Worm (Caenorhabditis elegans) whole organism, midembryonic: ENCODE measurements around the gene F44G4.3.

Experiments used
- T22C8.4 ChIP-seq: fragments of 200-800 bp; sonication (Bioruptor generic); IDR thresholded peaks from 2 replicates; pipeline ENCODE4 v1.3.6; 2022; ENCODE audit warnings: missing genetic modification characterization, missing compliant biosample characterization
- cog-1 ChIP-seq: sonication (generic microtip); optimal IDR thresholded peaks from 2 replicates; lab custom pipeline; 2016; ENCODE audit warnings: missing genetic modification characterization, missing compliant biosample characterization
- flt-1 ChIP-seq: fragments of 200-800 bp; sonication (Bioruptor generic); IDR thresholded peaks from 2 replicates; pipeline ENCODE4 v1.3.6; 2022; ENCODE audit warnings: missing genetic modification characterization, missing compliant biosample characterization
- klf-2 ChIP-seq: fragments of 200-800 bp; sonication (Bioruptor generic); conservative IDR thresholded peaks from 2 replicates; pipeline ENCODE4 v1.3.6; 2022; ENCODE audit warnings: missing genetic modification reagents, missing genetic modification characterization, missing compliant biosample characterization
- med-1 ChIP-seq: sonication (generic microtip); optimal IDR thresholded peaks from 2 replicates; lab custom pipeline; 2017; ENCODE audit warnings: missing genetic modification characterization, mild to moderate bottlenecking, missing compliant biosample characterization, antibody characterized with exemption, missing genetic modification reagents; ENCODE audit not compliant: insufficient read depth
- ref-1 ChIP-seq: fragments of 200-800 bp; sonication (Bioruptor generic); conservative IDR thresholded peaks from 2 replicates; pipeline ENCODE4 v1.3.6; 2022; ENCODE audit warnings: missing genetic modification reagents, missing genetic modification characterization, missing compliant biosample characterization
- tab-1 ChIP-seq: fragments of 200-800 bp; sonication (Bioruptor generic); IDR thresholded peaks from 2 replicates; pipeline ENCODE4 v1.3.6; 2022; ENCODE audit warnings: missing genetic modification characterization, missing compliant biosample characterization
- ztf-23 ChIP-seq: fragments of 200-800 bp; sonication (Bioruptor generic); IDR thresholded peaks from 2 replicates; pipeline ENCODE4 v1.3.6; 2022; ENCODE audit warnings: missing genetic modification reagents, missing genetic modification characterization, missing compliant biosample characterization
- ztf-29 ChIP-seq: fragments of 200-800 bp; sonication (Bioruptor generic); IDR thresholded peaks from 2 replicates; pipeline ENCODE4 v1.3.6; 2022; ENCODE audit warnings: missing genetic modification reagents, missing genetic modification characterization, missing compliant biosample characterization

DNA sequence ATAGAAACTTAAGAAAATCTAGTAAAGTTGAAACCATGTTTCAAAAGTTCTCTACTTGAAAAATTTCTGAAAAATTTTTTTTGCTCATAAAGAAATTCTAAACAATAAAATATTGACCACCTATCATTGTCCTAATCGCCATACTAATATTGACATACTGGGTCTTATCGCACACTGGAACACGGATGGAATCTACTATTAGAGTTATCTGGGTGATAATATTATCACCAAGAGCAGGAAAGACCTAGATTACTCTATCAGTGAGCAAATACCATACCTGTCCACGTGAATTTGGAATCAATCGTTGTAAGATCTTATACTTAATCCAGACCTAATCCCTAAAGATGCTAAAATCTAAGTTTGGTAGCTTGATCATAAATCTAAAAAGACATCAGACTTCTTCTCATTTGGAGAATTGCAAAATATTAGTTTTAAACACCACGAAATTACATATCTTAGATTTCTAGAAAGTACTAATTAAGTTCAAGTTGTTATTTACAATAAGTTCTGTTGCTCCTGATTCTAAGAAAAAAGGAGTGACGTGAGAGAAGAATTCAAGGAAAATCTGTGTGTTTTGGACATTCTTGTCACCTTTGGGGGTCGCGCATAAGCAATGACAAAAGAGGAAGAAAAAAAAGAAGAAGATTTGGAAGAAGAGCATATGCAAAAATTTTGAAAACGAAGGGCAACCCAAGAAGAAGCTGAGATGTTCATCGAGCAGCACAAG is 12.7 kb upstream of the F44G4.3 start:
- no peak for TF ChIP-seq med-1
- no peak for TF ChIP-seq klf-2
- no peak for TF ChIP-seq ztf-23 (GFP tag; lab: Robert Waterston, UW)
- no peak for TF ChIP-seq flt-1 (GFP tag; lab: Robert Waterston, UW)
- no peak for TF ChIP-seq ref-1 (GFP tag; lab: Robert Waterston, UW)
- TF ChIP-seq tab-1 (GFP tag; lab: Robert Waterston, UW), result no peak
- no peak for TF ChIP-seq ztf-29 (GFP tag; lab: Robert Waterston, UW)
- TF ChIP-seq cog-1 (tag; lab: Kevin White, UChicago), result no peak
- TF ChIP-seq T22C8.4 (GFP tag; lab: Robert Waterston, UW), result no peak
